Worm (Caenorhabditis elegans) whole organism, late embryonic: ENCODE results near the gene zipt-2.3.

ENCODE experiments used
- F13H6.1 ChIP-seq: sonication (generic microtip); optimal IDR thresholded peaks from 2 replicates; lab custom pipeline; 2016; ENCODE audit warnings: missing genetic modification characterization, missing compliant biosample characterization
- Y22D7AL.16 ChIP-seq: sonication (generic microtip); optimal IDR thresholded peaks from 2 replicates; lab custom pipeline; 2016; ENCODE audit warnings: missing genetic modification characterization, missing compliant biosample characterization
- ceh-19 ChIP-seq: fragments of 200-800 bp; sonication (Bioruptor generic); optimal IDR thresholded peaks from 2 replicates; lab custom pipeline; 2018; ENCODE audit warnings: mild to moderate bottlenecking, missing genetic modification characterization, missing compliant biosample characterization
- ceh-2 ChIP-seq: sonication (generic microtip); optimal IDR thresholded peaks from 2 replicates; lab custom pipeline; 2016; ENCODE audit warnings: missing genotype, missing genetic modification characterization, missing compliant biosample characterization
- ceh-24 ChIP-seq: sonication (generic microtip); optimal IDR thresholded peaks from 2 replicates; lab custom pipeline; 2016; ENCODE audit warnings: mild to moderate bottlenecking, missing genetic modification characterization, missing compliant biosample characterization
- ceh-30 ChIP-seq: fragments of 150-350 bp; optimal IDR thresholded peaks from 2 replicates; lab custom pipeline; 2014; ENCODE audit warnings: missing biosample characterization, missing genetic modification characterization
- ceh-31 ChIP-seq: sonication (generic microtip); optimal IDR thresholded peaks from 2 replicates; lab custom pipeline; 2016; ENCODE audit warnings: missing genetic modification characterization, missing compliant biosample characterization
- ceh-34 ChIP-seq: sonication (generic microtip); optimal IDR thresholded peaks from 2 replicates; lab custom pipeline; 2016; ENCODE audit warnings: mild to moderate bottlenecking, missing genetic modification characterization, missing compliant biosample characterization
- ceh-45 ChIP-seq: fragments of 200-800 bp; sonication (Bioruptor generic); IDR thresholded peaks from 2 replicates; pipeline ENCODE4 v1.3.6; 2022; ENCODE audit warnings: missing genetic modification reagents, missing genetic modification characterization, missing compliant biosample characterization
- ceh-6 ChIP-seq: fragments of 200-800 bp; sonication (Bioruptor generic); optimal IDR thresholded peaks from 2 replicates; lab custom pipeline; 2018; ENCODE audit warnings: mild to moderate bottlenecking, missing genetic modification characterization, missing compliant biosample characterization
- ceh-9 ChIP-seq: sonication (generic microtip); optimal IDR thresholded peaks from 2 replicates; lab custom pipeline; 2016; ENCODE audit warnings: mild to moderate bottlenecking, missing genetic modification characterization, inconsistent platforms, missing compliant biosample characterization
- dmd-4 ChIP-seq: sonication (generic microtip); optimal IDR thresholded peaks from 2 replicates; lab custom pipeline; 2016; ENCODE audit warnings: borderline replicate concordance, missing genetic modification characterization, missing compliant biosample characterization
- dve-1 ChIP-seq: sonication (generic microtip); optimal IDR thresholded peaks from 2 replicates; lab custom pipeline; 2017; ENCODE audit warnings: antibody characterized with exemption, mild to moderate bottlenecking, missing genetic modification characterization, missing compliant biosample characterization
- elt-2 ChIP-seq: sonication (generic microtip); optimal IDR thresholded peaks from 2 replicates; lab custom pipeline; 2016; ENCODE audit warnings: missing genetic modification reagents, missing genetic modification characterization, missing compliant biosample characterization
- elt-4 ChIP-seq: sonication (generic microtip); optimal IDR thresholded peaks from 2 replicates; lab custom pipeline; 2016; ENCODE audit warnings: missing genetic modification characterization, missing compliant biosample characterization
- fkh-10 ChIP-seq: fragments of 150-350 bp; optimal IDR thresholded peaks from 2 replicates; lab custom pipeline; 2014; ENCODE audit warnings: missing biosample characterization, missing genetic modification reagents, missing genetic modification characterization
- fkh-6 ChIP-seq: sonication (generic microtip); optimal IDR thresholded peaks from 2 replicates; lab custom pipeline; 2016; ENCODE audit warnings: missing genetic modification characterization, missing compliant biosample characterization
- gmeb-2 ChIP-seq: sonication (generic microtip); optimal IDR thresholded peaks from 2 replicates; lab custom pipeline; 2016; ENCODE audit warnings: missing genetic modification characterization, inconsistent platforms, missing compliant biosample characterization
- hlh-30 ChIP-seq: sonication (generic microtip); optimal IDR thresholded peaks from 2 replicates; lab custom pipeline; 2017; ENCODE audit warnings: antibody characterized with exemption, missing genetic modification characterization, missing compliant biosample characterization; ENCODE audit not compliant: insufficient read depth
- hlh-8 ChIP-seq: sonication (generic microtip); optimal IDR thresholded peaks from 2 replicates; lab custom pipeline; 2016; ENCODE audit warnings: missing genotype, missing genetic modification characterization, missing compliant biosample characterization
- lim-6 ChIP-seq: sonication (generic microtip); optimal IDR thresholded peaks from 2 replicates; lab custom pipeline; 2016; ENCODE audit warnings: missing genetic modification characterization, missing compliant biosample characterization
- mec-3 ChIP-seq: sonication (generic microtip); optimal IDR thresholded peaks from 2 replicates; lab custom pipeline; 2016; ENCODE audit warnings: borderline replicate concordance, missing genetic modification characterization, missing compliant biosample characterization
- nfya-1 ChIP-seq: sonication (generic microtip); optimal IDR thresholded peaks from 2 replicates; lab custom pipeline; 2017; ENCODE audit warnings: missing genetic modification characterization, mild to moderate bottlenecking, missing compliant biosample characterization, antibody characterized with exemption, moderate library complexity
- nhr-11 ChIP-seq: fragments of 150-350 bp; optimal IDR thresholded peaks from 2 replicates; lab custom pipeline; 2014; ENCODE audit warnings: missing biosample characterization, missing genetic modification characterization
- odd-2 ChIP-seq: sonication (generic microtip); optimal IDR thresholded peaks from 2 replicates; lab custom pipeline; 2017; ENCODE audit warnings: antibody characterized with exemption, mild to moderate bottlenecking, missing genetic modification characterization, missing compliant biosample characterization
- pqm-1 ChIP-seq: sonication (generic microtip); optimal IDR thresholded peaks from 2 replicates; lab custom pipeline; 2016; ENCODE audit warnings: missing genetic modification characterization, missing compliant biosample characterization
- ref-2 ChIP-seq: sonication (generic microtip); optimal IDR thresholded peaks from 2 replicates; lab custom pipeline; 2016; ENCODE audit warnings: missing genetic modification characterization, missing compliant biosample characterization
- rnt-1 ChIP-seq: sonication (generic microtip); optimal IDR thresholded peaks from 2 replicates; lab custom pipeline; 2016; ENCODE audit warnings: missing genetic modification characterization, missing compliant biosample characterization
- sdc-2 ChIP-seq: sonication (generic microtip); optimal IDR thresholded peaks from 2 replicates; lab custom pipeline; 2016; ENCODE audit warnings: missing genotype, missing genetic modification characterization, missing compliant biosample characterization
- sox-2 ChIP-seq: fragments of 200-800 bp; sonication (Bioruptor generic); IDR thresholded peaks from 2 replicates; pipeline ENCODE4 v1.3.6; 2022; ENCODE audit warnings: missing genetic modification reagents, missing genetic modification characterization, missing compliant biosample characterization
- sox-4 ChIP-seq: sonication (generic microtip); optimal IDR thresholded peaks from 2 replicates; lab custom pipeline; 2017; ENCODE audit warnings: mild to moderate bottlenecking, missing genetic modification characterization, inconsistent platforms, missing compliant biosample characterization
- syd-9 ChIP-seq: sonication (generic microtip); optimal IDR thresholded peaks from 2 replicates; lab custom pipeline; 2016; ENCODE audit warnings: mild to moderate bottlenecking, missing genetic modification characterization, moderate library complexity, missing compliant biosample characterization
- tbx-2 ChIP-seq: sonication (generic microtip); optimal IDR thresholded peaks from 2 replicates; lab custom pipeline; 2016; ENCODE audit warnings: missing genetic modification characterization, missing compliant biosample characterization
- unc-42 ChIP-seq: sonication (generic microtip); optimal IDR thresholded peaks from 2 replicates; lab custom pipeline; 2016; ENCODE audit warnings: missing genotype, missing genetic modification characterization, missing compliant biosample characterization
- unc-55 ChIP-seq: sonication (generic microtip); optimal IDR thresholded peaks from 2 replicates; lab custom pipeline; 2017; ENCODE audit warnings: missing biosample characterization, missing genetic modification reagents, missing genetic modification characterization
- zip-5 ChIP-seq: sonication (generic microtip); optimal IDR thresholded peaks from 2 replicates; lab custom pipeline; 2016; ENCODE audit warnings: missing genetic modification characterization, missing compliant biosample characterization

The zipt-2.3 gene

DNA sequence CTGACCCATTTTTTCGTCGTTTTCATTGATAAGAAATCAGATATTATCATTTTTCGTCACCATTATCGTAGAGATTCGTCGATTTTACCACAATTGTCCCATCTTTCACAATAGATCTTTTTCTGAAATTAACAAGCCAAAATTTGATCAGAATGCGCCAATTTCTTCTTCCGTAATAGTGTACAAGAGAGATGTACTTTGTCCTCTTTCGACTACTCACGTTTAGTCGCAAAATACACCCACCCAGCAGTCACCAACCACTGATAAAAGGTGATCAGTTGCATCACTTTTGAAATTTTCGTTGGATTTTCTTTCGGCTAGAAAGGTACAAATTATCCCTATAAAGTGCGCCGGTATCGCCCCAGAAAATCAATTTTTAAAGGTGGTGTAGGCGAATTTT lies 16.9 kb upstream of the zipt-2.3 start:
- TF ChIP-seq nhr-11 (tag; lab: Kevin White, UChicago) (no peak), ceh-31 (tag; lab: Kevin White, UChicago) (no peak), tbx-2 (no peak), unc-42 (tag; lab: Kevin White, UChicago) (no peak), pqm-1 (no peak), unc-55 (GFP tag; lab: Kevin White, UChicago) (no peak), ceh-6 (GFP tag; lab: Kevin White, UChicago) (no peak), ceh-19 (GFP tag; lab: Kevin White, UChicago) (no peak), gmeb-2 (no peak), sdc-2 (tag; lab: Kevin White, UChicago) (no peak), fkh-10 (no peak), ceh-30 (no peak), fkh-6 (tag; lab: Kevin White, UChicago) (no peak), hlh-30 (tag; lab: Kevin White, UChicago) (no peak)

DNA sequence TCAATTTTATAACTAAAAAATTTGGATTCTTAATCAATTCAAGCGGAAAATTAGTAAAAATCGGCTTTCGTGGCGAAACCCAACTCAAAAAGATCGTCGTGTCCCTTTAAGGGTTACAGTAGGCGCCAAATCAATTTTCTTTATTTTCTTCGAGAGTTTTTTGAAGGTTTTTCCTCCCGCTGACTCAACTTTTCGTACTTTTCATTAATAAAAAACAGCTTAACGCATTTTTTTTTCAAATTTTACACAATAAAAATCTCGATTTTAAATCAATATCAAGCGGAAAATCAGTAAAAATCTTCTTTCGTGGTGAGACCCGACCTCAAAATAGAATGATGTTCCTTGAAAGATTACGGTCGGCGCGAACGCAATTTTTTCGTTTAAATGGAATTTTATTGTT lies 16.5 kb upstream of the zipt-2.3 start:
- TF ChIP-seq hlh-8 (tag; lab: Kevin White, UChicago) (no peak), nfya-1 (tag; lab: Kevin White, UChicago) (no peak), Y22D7AL.16 (tag; lab: Kevin White, UChicago) (no peak), hlh-30 (tag; lab: Kevin White, UChicago) (no peak), nhr-11 (tag; lab: Kevin White, UChicago) (no peak), odd-2 (tag; lab: Kevin White, UChicago) (no peak), ceh-30 (no peak), ceh-45 (GFP tag; lab: Robert Waterston, UW) (no peak), rnt-1 (tag; lab: Kevin White, UChicago) (no peak), lim-6 (tag; lab: Kevin White, UChicago) (no peak), syd-9 (no peak), sox-2 (GFP tag; lab: Robert Waterston, UW) (no peak), dve-1 (tag; lab: Kevin White, UChicago) (no peak), ceh-34 (no peak), mec-3 (tag; lab: Kevin White, UChicago) (no peak), dmd-4 (no peak), elt-4 (tag; lab: Kevin White, UChicago) (no peak), ceh-9 (no peak)

DNA sequence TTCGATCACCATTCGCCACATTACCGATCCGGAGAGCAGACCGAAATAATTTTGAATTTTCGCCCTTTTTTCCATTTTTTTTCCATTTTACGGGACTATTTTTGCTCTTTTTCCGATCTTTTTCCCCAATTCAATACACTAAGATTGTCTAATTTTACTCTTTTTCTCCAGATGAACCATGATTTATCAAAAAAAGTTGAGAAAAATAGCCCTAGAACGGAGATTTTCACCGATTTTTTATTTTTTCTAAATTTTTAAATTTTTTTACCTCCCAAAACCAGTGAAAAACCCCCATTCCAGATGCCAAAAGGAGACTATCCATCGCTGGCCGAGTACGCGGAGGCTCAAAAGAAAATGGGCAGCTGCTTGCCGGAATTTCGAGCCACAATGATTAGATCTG lies 13.7 kb upstream of the zipt-2.3 start, which contains the start of gene Y54G9A.9:
Y54G9A.9 (plus strand) TSS at position 301 of the 400 bp plus-strand sequence.
- TF ChIP-seq ceh-30 (no peak), F13H6.1 (no peak), ref-2 (tag; lab: Kevin White, UChicago) (no peak), sox-2 (GFP tag; lab: Robert Waterston, UW) (no peak), ceh-2 (tag; lab: Kevin White, UChicago) (no peak), ceh-24 (tag; lab: Kevin White, UChicago) (no peak), unc-55 (GFP tag; lab: Kevin White, UChicago) (no peak), elt-2 (tag; lab: Kevin White, UChicago) (no peak), zip-5 (tag; lab: Kevin White, UChicago) (no peak)
- TF ChIP-seq, all 69 proteins: peak for 0

DNA sequence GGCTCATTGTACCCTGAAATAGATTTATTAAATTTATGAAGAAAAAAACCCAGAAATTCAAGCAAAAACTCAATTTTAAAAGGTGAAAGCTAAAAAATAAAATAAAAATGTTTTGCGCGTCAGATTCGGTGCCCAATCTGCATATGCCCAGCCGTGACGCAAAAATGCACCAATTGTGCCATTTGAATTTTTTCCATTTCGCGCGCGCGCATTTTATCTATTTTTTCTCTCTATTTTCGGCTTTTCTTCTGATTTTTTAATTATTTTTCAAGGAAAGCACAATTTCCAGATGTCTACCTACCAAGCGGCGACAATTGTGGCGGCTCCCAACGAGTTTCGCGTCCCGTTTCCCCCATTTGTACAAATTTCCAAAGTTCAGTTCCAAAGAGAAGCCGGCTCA lies 10.1 kb upstream of the zipt-2.3 start, which contains the start of the genes Y54G9A.7 and bub-3:
Y54G9A.7 (minus strand) TSS at position 7 of the 400 bp plus-strand sequence.
bub-3 (plus strand) TSS at position 270 of the 400 bp plus-strand sequence.
- TF ChIP-seq nfya-1 (tag; lab: Kevin White, UChicago) (no peak), unc-42 (tag; lab: Kevin White, UChicago) (peak; percentile 23), sox-4 (no peak)
